Fruit fly (Drosophila melanogaster) whole organism, embryonic: Measurements from ENCODE around the gene Ilp1.

Source experiments
- B-H1 ChIP-seq: fragments of 200-800 bp; sonication (Bioruptor generic); IDR thresholded peaks from 3 replicates; pipeline ENCODE4 v1.3.6; 2022; ENCODE audit warnings: missing biosample characterization, missing genetic modification characterization
- BtbVII ChIP-seq: fragments of 200-800 bp; sonication (Bioruptor generic); optimal IDR thresholded peaks from 3 replicates; lab custom pipeline; 2017; ENCODE audit warnings: missing biosample characterization, mild to moderate bottlenecking, missing genetic modification characterization
- CG10209 ChIP-seq: fragments of 200-800 bp; sonication (Bioruptor generic); optimal IDR thresholded peaks from 3 replicates; lab custom pipeline; 2017; ENCODE audit warnings: missing biosample characterization, mild to moderate bottlenecking, missing genetic modification characterization, missing genetic modification reagents
- CG11093 ChIP-seq: fragments of 200-800 bp; sonication (Bioruptor generic); IDR thresholded peaks from 3 replicates; pipeline ENCODE4 v1.3.6; 2022; ENCODE audit warnings: missing biosample characterization, missing genetic modification characterization
- CG13624 ChIP-seq: fragments of 200-800 bp; sonication (Bioruptor generic); optimal IDR thresholded peaks from 2 replicates; lab custom pipeline; 2016; ENCODE audit warnings: missing biosample characterization, missing genetic modification characterization
- CG15269 ChIP-seq: fragments of 200-800 bp; sonication (Bioruptor generic); optimal IDR thresholded peaks from 2 replicates; lab custom pipeline; 2018; ENCODE audit warnings: missing biosample characterization, mild to moderate bottlenecking, missing genetic modification characterization, moderate library complexity
- CG17568 ChIP-seq: fragments of 200-800 bp; sonication (Bioruptor generic); optimal IDR thresholded peaks from 2 replicates; lab custom pipeline; 2018; ENCODE audit warnings: missing biosample characterization, mild to moderate bottlenecking, missing genetic modification characterization, moderate library complexity
- CG1832 ChIP-seq: fragments of 200-800 bp; sonication (Bioruptor generic); optimal IDR thresholded peaks from 2 replicates; lab custom pipeline; 2017; ENCODE audit warnings: missing biosample characterization, mild to moderate bottlenecking, missing genetic modification characterization, inconsistent platforms
- CG30431 ChIP-seq: fragments of 200-800 bp; sonication (Bioruptor generic); optimal IDR thresholded peaks from 2 replicates; lab custom pipeline; 2017; ENCODE audit warnings: missing biosample characterization, missing genetic modification characterization
- CG31224 ChIP-seq: fragments of 200-800 bp; sonication (Bioruptor generic); IDR thresholded peaks from 2 replicates; pipeline ENCODE4 v1.3.6; 2022; ENCODE audit warnings: missing biosample characterization, missing genetic modification characterization
- CG33213 ChIP-seq: fragments of 200-800 bp; sonication (Bioruptor generic); optimal IDR thresholded peaks from 3 replicates; lab custom pipeline; 2016; ENCODE audit warnings: missing biosample characterization, missing genetic modification characterization
- CG34422 ChIP-seq: fragments of 200-800 bp; sonication (Bioruptor generic); IDR thresholded peaks from 3 replicates; pipeline ENCODE4 v1.3.6; 2022; ENCODE audit warnings: missing biosample characterization, missing genetic modification characterization
- CG42726 ChIP-seq: fragments of 200-800 bp; sonication (Bioruptor generic); IDR thresholded peaks from 2 replicates; pipeline ENCODE4 v1.3.6; 2022; ENCODE audit warnings: missing biosample characterization, missing genetic modification characterization; ENCODE audit not compliant: partially characterized antibody
- CG4854 ChIP-seq: fragments of 200-800 bp; sonication (Bioruptor generic); optimal IDR thresholded peaks from 2 replicates; lab custom pipeline; 2016; ENCODE audit warnings: missing biosample characterization, missing genetic modification characterization, inconsistent platforms
- CG6654 ChIP-seq: fragments of 200-800 bp; sonication (Bioruptor generic); optimal IDR thresholded peaks from 2 replicates; lab custom pipeline; 2017; ENCODE audit warnings: missing biosample characterization, mild to moderate bottlenecking, missing genetic modification characterization
- CG7357 ChIP-seq: fragments of 200-800 bp; sonication (Bioruptor generic); IDR thresholded peaks from 3 replicates; pipeline ENCODE4 v1.3.6; 2022; ENCODE audit warnings: missing biosample characterization, missing genetic modification characterization
- CG7928 ChIP-seq: fragments of 200-800 bp; sonication (Bioruptor generic); optimal IDR thresholded peaks from 2 replicates; lab custom pipeline; 2017; ENCODE audit warnings: missing biosample characterization, mild to moderate bottlenecking, missing genetic modification characterization
- CG9437 ChIP-seq: fragments of 200-800 bp; sonication (Bioruptor generic); optimal IDR thresholded peaks from 2 replicates; lab custom pipeline; 2018; ENCODE audit warnings: missing biosample characterization, mild to moderate bottlenecking, missing genetic modification characterization
- Chrac-16 ChIP-seq: fragments of 200-800 bp; sonication (Bioruptor generic); optimal IDR thresholded peaks from 3 replicates; lab custom pipeline; 2016; ENCODE audit warnings: missing biosample characterization, missing genetic modification characterization
- Dad ChIP-seq: fragments of 200-800 bp; sonication (Bioruptor generic); optimal IDR thresholded peaks from 3 replicates; lab custom pipeline; 2016; ENCODE audit warnings: missing biosample characterization, missing genetic modification characterization
- Dfd ChIP-seq, 2 experiments: fragments of >200 bp; optimal IDR thresholded peaks; 2 replicates each; lab custom pipeline; 2017; ENCODE audit warnings: missing biosample characterization in 2 of 2, missing genetic modification characterization in 2 of 2
- Doc2 ChIP-seq: fragments of 200-800 bp; sonication (Bioruptor generic); IDR thresholded peaks from 2 replicates; pipeline ENCODE4 v1.3.6; 2022; ENCODE audit warnings: missing biosample characterization, missing genetic modification characterization
- Drgx ChIP-seq: fragments of 200-800 bp; sonication (Bioruptor generic); IDR thresholded peaks from 2 replicates; pipeline ENCODE4 v1.3.6; 2022; ENCODE audit warnings: missing biosample characterization, missing genetic modification characterization
- H2.0 ChIP-seq: fragments of 200-800 bp; sonication (Bioruptor generic); IDR thresholded peaks from 2 replicates; pipeline ENCODE4 v1.3.6; 2022; ENCODE audit warnings: missing biosample characterization, missing genetic modification characterization
- Hmr ChIP-seq: fragments of 200-800 bp; sonication (Bioruptor generic); optimal IDR thresholded peaks from 3 replicates; lab custom pipeline; 2017; ENCODE audit warnings: mild to moderate bottlenecking, missing biosample characterization, missing genetic modification reagents, missing genetic modification characterization
- Lim3 ChIP-seq: fragments of 200-800 bp; sonication (Bioruptor generic); IDR thresholded peaks from 2 replicates; pipeline ENCODE4 v1.3.6; 2022; ENCODE audit warnings: missing biosample characterization, missing genetic modification characterization
- MESR4 ChIP-seq: fragments of 200-800 bp; sonication (Bioruptor generic); optimal IDR thresholded peaks from 2 replicates; lab custom pipeline; 2018; ENCODE audit warnings: missing biosample characterization, mild to moderate bottlenecking, missing genetic modification characterization, moderate library complexity
- Myb ChIP-seq: fragments of 200-800 bp; sonication (Bioruptor generic); optimal IDR thresholded peaks from 2 replicates; lab custom pipeline; 2016; ENCODE audit warnings: missing biosample characterization, missing genetic modification characterization
- Opbp ChIP-seq: fragments of 200-800 bp; sonication (Bioruptor generic); IDR thresholded peaks from 3 replicates; pipeline ENCODE4 v1.3.6; 2022; ENCODE audit warnings: missing biosample characterization, missing genetic modification characterization; ENCODE audit not compliant: partially characterized antibody
- Optix ChIP-seq: fragments of 200-800 bp; sonication (Bioruptor generic); IDR thresholded peaks from 3 replicates; pipeline ENCODE4 v1.3.6; 2022; ENCODE audit warnings: missing biosample characterization, missing genetic modification characterization
- Taf1 ChIP-seq: fragments of 200-800 bp; sonication (Bioruptor generic); IDR thresholded peaks from 2 replicates; pipeline ENCODE4 v1.3.6; 2022; ENCODE audit warnings: missing biosample characterization, missing genetic modification characterization
- Vsx1 ChIP-seq: fragments of 200-800 bp; sonication (Bioruptor generic); optimal IDR thresholded peaks from 2 replicates; lab custom pipeline; 2017; ENCODE audit warnings: missing biosample characterization, mild to moderate bottlenecking, missing genetic modification characterization, missing genetic modification reagents
- ac ChIP-seq: fragments of 200-800 bp; sonication (Bioruptor generic); optimal IDR thresholded peaks from 3 replicates; lab custom pipeline; 2017; ENCODE audit warnings: missing biosample characterization, mild to moderate bottlenecking, missing genetic modification characterization
- corto ChIP-seq: fragments of 200-800 bp; sonication (Bioruptor generic); optimal IDR thresholded peaks from 2 replicates; lab custom pipeline; 2016; ENCODE audit warnings: missing biosample characterization, mild to moderate bottlenecking, missing genetic modification characterization, moderate library complexity
- gcm ChIP-seq: fragments of 200-800 bp; sonication (Bioruptor generic); optimal IDR thresholded peaks from 2 replicates; lab custom pipeline; 2019; ENCODE audit warnings: missing biosample characterization, mild to moderate bottlenecking, missing genetic modification characterization, moderate library complexity
- gsb ChIP-seq: fragments of 200-800 bp; sonication (Bioruptor generic); IDR thresholded peaks from 2 replicates; pipeline ENCODE4 v1.3.6; 2022; ENCODE audit warnings: missing biosample characterization, missing genetic modification characterization
- hth ChIP-seq: fragments of >200 bp; optimal IDR thresholded peaks from 2 replicates; lab custom pipeline; 2017; ENCODE audit warnings: inconsistent platforms
- jigr1 ChIP-seq: fragments of 200-800 bp; sonication (Bioruptor generic); IDR thresholded peaks from 3 replicates; pipeline ENCODE4 v1.3.6; 2022; ENCODE audit warnings: missing biosample characterization, missing genetic modification characterization
- jing ChIP-seq: fragments of 200-800 bp; sonication (Bioruptor generic); optimal IDR thresholded peaks from 2 replicates; lab custom pipeline; 2018; ENCODE audit warnings: missing biosample characterization, mild to moderate bottlenecking, missing genetic modification characterization
- ken ChIP-seq: fragments of 200-800 bp; sonication (Bioruptor generic); IDR thresholded peaks from 3 replicates; pipeline ENCODE4 v1.3.6; 2022; ENCODE audit warnings: missing biosample characterization, missing genetic modification characterization
- klu ChIP-seq: fragments of 200-800 bp; sonication (Bioruptor generic); IDR thresholded peaks from 2 replicates; pipeline ENCODE4 v1.3.6; 2022; ENCODE audit warnings: missing biosample characterization, missing genetic modification characterization
- maf-S ChIP-seq: fragments of 200-800 bp; sonication (Bioruptor generic); optimal IDR thresholded peaks from 2 replicates; lab custom pipeline; 2016; ENCODE audit warnings: missing biosample characterization, missing genetic modification characterization
- mirr ChIP-seq: fragments of 200-800 bp; sonication (Bioruptor generic); optimal IDR thresholded peaks from 3 replicates; lab custom pipeline; 2018; ENCODE audit warnings: missing biosample characterization, mild to moderate bottlenecking, missing genetic modification characterization
- mld ChIP-seq: fragments of 200-800 bp; sonication (Bioruptor generic); IDR thresholded peaks from 3 replicates; pipeline ENCODE4 v1.3.6; 2022; ENCODE audit warnings: missing biosample characterization, missing genetic modification characterization; ENCODE audit not compliant: partially characterized antibody
- pan ChIP-seq, 4 experiments: fragments of >200 bp in 3 of 4; fragments of 200-800 bp in 1 of 4; sonication (Bioruptor generic) in 1 of 4; optimal IDR thresholded peaks in 3 of 4; IDR thresholded peaks in 1 of 4; 2 replicates each; pipeline versions ENCODE4 v1.3.6 to Lab custom; 2017 to 2022; ENCODE audit warnings: missing biosample characterization in 2 of 4, missing genetic modification characterization in 2 of 4, mixed read lengths in 1 of 4
- pzg ChIP-seq: fragments of 200-800 bp; sonication (Bioruptor generic); optimal IDR thresholded peaks from 3 replicates; lab custom pipeline; 2018; ENCODE audit warnings: missing biosample characterization, mild to moderate bottlenecking, missing genetic modification characterization, moderate library complexity
- slou ChIP-seq: fragments of 200-800 bp; sonication (Bioruptor generic); optimal IDR thresholded peaks from 3 replicates; lab custom pipeline; 2016; ENCODE audit warnings: missing biosample characterization, missing genetic modification characterization
- so ChIP-seq: fragments of 200-800 bp; sonication (Bioruptor generic); IDR thresholded peaks from 3 replicates; pipeline ENCODE4 v1.3.6; 2022; ENCODE audit warnings: missing biosample characterization, missing genetic modification characterization
- stwl ChIP-seq: fragments of 200-800 bp; sonication (Bioruptor generic); optimal IDR thresholded peaks from 3 replicates; lab custom pipeline; 2018; ENCODE audit warnings: missing biosample characterization, mild to moderate bottlenecking, missing genetic modification characterization, moderate library complexity
- wor ChIP-seq: fragments of 200-800 bp; sonication (Bioruptor generic); IDR thresholded peaks from 2 replicates; pipeline ENCODE4 v1.3.6; 2022; ENCODE audit warnings: missing biosample characterization, missing genetic modification characterization
- yki ChIP-seq: fragments of >200 bp; optimal IDR thresholded peaks from 3 replicates; lab custom pipeline; 2018
- zfh2 ChIP-seq: fragments of 200-800 bp; sonication (Bioruptor generic); optimal IDR thresholded peaks from 2 replicates; lab custom pipeline; 2016; ENCODE audit warnings: missing biosample characterization, missing genetic modification characterization

The Ilp1 gene

dm6 chr3L:9762036-9762597 is 36.1 kb upstream of the Ilp1 start (continued):
- no peak for TF ChIP-seq CG15269 (tag; lab: Kevin White, UChicago)
- no peak for TF ChIP-seq CG11093 (GFP tag; lab: Robert Waterston, UW)
- no peak for TF ChIP-seq CG4854
- no peak for TF ChIP-seq CG7928 (GFP tag; lab: Kevin White, UChicago)
- no peak for TF ChIP-seq mld (GFP tag; lab: Robert Waterston, UW)
- no peak for TF ChIP-seq Doc2 (GFP tag; lab: Robert Waterston, UW)
- TF ChIP-seq CG30431 (GFP tag; lab: Kevin White, UChicago) = no peak
- no peak for TF ChIP-seq pan (optimal IDR thresholded peaks at IDR 0.05; lab: Kevin White, UChicago)
- TF ChIP-seq pan (GFP tag; optimal IDR thresholded peaks at IDR 0.05 in 1 of 2, IDR thresholded peaks at IDR 0.05 in 1 of 2) = no peak
- TF ChIP-seq CG42726 (GFP tag; lab: Robert Waterston, UW) = no peak
- no peak for TF ChIP-seq MESR4 (GFP tag; lab: Kevin White, UChicago)
- TF ChIP-seq CG6654 (GFP tag; lab: Kevin White, UChicago) = no peak
- no peak for TF ChIP-seq CG7357 (GFP tag; lab: Robert Waterston, UW)
- no peak for TF ChIP-seq gsb (GFP tag; lab: Robert Waterston, UW)
- TF ChIP-seq yki (lab: Kevin White, UChicago) = no peak
- TF ChIP-seq Myb (GFP tag; lab: Kevin White, UChicago) = no peak
- TF ChIP-seq CG1832 (GFP tag; lab: Kevin White, UChicago) = no peak
- TF ChIP-seq Taf1 = no peak
- TF ChIP-seq BtbVII (GFP tag; lab: Kevin White, UChicago) = no peak
- TF ChIP-seq CG9437 = no peak
- no peak for TF ChIP-seq H2.0 (GFP tag; lab: Robert Waterston, UW)
- no peak for TF ChIP-seq jigr1
- TF ChIP-seq CG34422 (GFP tag; lab: Robert Waterston, UW) = no peak
- no peak for TF ChIP-seq gcm
- TF ChIP-seq Optix (GFP tag; lab: Robert Waterston, UW) = no peak
- no peak for TF ChIP-seq Vsx1
- TF ChIP-seq mirr = no peak
- TF ChIP-seq ac (GFP tag; lab: Kevin White, UChicago) = no peak
- TF ChIP-seq Lim3 (GFP tag; lab: Robert Waterston, UW) = no peak
- peak; percentile 40 for TF ChIP-seq CG13624 (GFP tag; lab: Kevin White, UChicago)
- TF ChIP-seq slou = no peak
- TF ChIP-seq B-H1 (GFP tag; lab: Robert Waterston, UW) = no peak
- TF ChIP-seq Drgx = no peak
- no peak for TF ChIP-seq wor
- peak; percentile 48; the same call in 1 of the 3 replicates for TF ChIP-seq so (GFP tag; lab: Robert Waterston, UW)
- no peak for TF ChIP-seq corto (GFP tag; lab: Kevin White, UChicago)
- TF ChIP-seq jing (GFP tag; lab: Kevin White, UChicago) = no peak
- peak; percentile 39 for TF ChIP-seq Hmr (GFP tag; lab: Kevin White, UChicago)
- no peak for TF ChIP-seq ken (GFP tag; lab: Robert Waterston, UW)
- no peak for TF ChIP-seq Opbp (GFP tag; lab: Robert Waterston, UW)
- TF ChIP-seq Dad (GFP tag; lab: Kevin White, UChicago) = no peak
- no peak for TF ChIP-seq Dfd (GFP tag; optimal IDR thresholded peaks at IDR 0.05; lab: Kevin White, UChicago)
- TF ChIP-seq CG31224 (GFP tag; lab: Robert Waterston, UW) = no peak
- TF ChIP-seq hth = no peak
- TF ChIP-seq Chrac-16 (GFP tag; lab: Kevin White, UChicago) = no peak
- no peak for TF ChIP-seq maf-S (GFP tag; lab: Kevin White, UChicago)
- no peak for TF ChIP-seq CG10209 (GFP tag; lab: Kevin White, UChicago)
- TF ChIP-seq stwl = no peak
- no peak for TF ChIP-seq zfh2 (GFP tag; lab: Kevin White, UChicago)
- TF ChIP-seq CG33213 = no peak
- TF ChIP-seq klu (GFP tag; lab: Robert Waterston, UW) = no peak
- TF ChIP-seq pzg (GFP tag; lab: Kevin White, UChicago) = no peak
- TF ChIP-seq CG17568 (GFP tag; lab: Kevin White, UChicago) = peak; percentile 41
